Fruit fly (Drosophila melanogaster) whole organism, wandering third instar larva: ENCODE data around the gene Hsp70Ab.

Experiments used
- Abd-B ChIP-seq: fragments of >200 bp; optimal IDR thresholded peaks from 2 replicates; lab custom pipeline; 2017; ENCODE audit warnings: missing biosample characterization, missing genetic modification characterization
- CG32264 ChIP-seq: fragments of 200-800 bp; sonication (Bioruptor generic); optimal IDR thresholded peaks from 2 replicates; lab custom pipeline; 2016; ENCODE audit warnings: missing biosample characterization, missing genetic modification characterization
- CG9705 ChIP-seq: fragments of 200-800 bp; sonication (Bioruptor generic); optimal IDR thresholded peaks from 2 replicates; lab custom pipeline; 2018; ENCODE audit warnings: missing biosample characterization, mild to moderate bottlenecking, missing genetic modification characterization
- CrebA ChIP-seq: fragments of 200-800 bp; sonication (Bioruptor generic); optimal IDR thresholded peaks from 2 replicates; lab custom pipeline; 2016; ENCODE audit warnings: missing biosample characterization, mild to moderate bottlenecking, missing genetic modification characterization, borderline replicate concordance
- Dfd ChIP-seq: fragments of >200 bp; optimal IDR thresholded peaks from 2 replicates; lab custom pipeline; 2017; ENCODE audit warnings: missing biosample characterization, missing genetic modification characterization
- Dif ChIP-seq: fragments of 200-275, 200-300 bp; sonication (Bioruptor generic); optimal IDR thresholded peaks from 2 replicates; lab custom pipeline; 2018; ENCODE audit warnings: missing biosample characterization, missing genetic modification characterization; ENCODE audit not compliant: partially characterized antibody
- GATAd ChIP-seq: sonication (Bioruptor generic); optimal IDR thresholded peaks from 2 replicates; lab custom pipeline; 2016; ENCODE audit warnings: missing biosample characterization, missing genetic modification characterization
- HLH106 ChIP-seq: fragments of 200-800 bp; optimal IDR thresholded peaks from 3 replicates; lab custom pipeline; 2019; ENCODE audit warnings: missing biosample characterization, mild to moderate bottlenecking, missing genetic modification characterization, moderate library complexity
- Hnf4 ChIP-seq: fragments of 200-800 bp; sonication (Bioruptor generic); optimal IDR thresholded peaks from 2 replicates; lab custom pipeline; 2016; ENCODE audit warnings: missing biosample characterization, mild to moderate bottlenecking, missing genetic modification characterization
- Hr78 ChIP-seq: fragments of >200 bp; optimal IDR thresholded peaks from 2 replicates; lab custom pipeline; 2017; ENCODE audit warnings: missing biosample characterization, missing genetic modification characterization
- Hr83 ChIP-seq: fragments of 200-300 bp; sonication (Bioruptor generic); optimal IDR thresholded peaks from 2 replicates; lab custom pipeline; 2016; ENCODE audit warnings: missing biosample characterization, mild to moderate bottlenecking, missing genetic modification characterization, moderate library complexity; ENCODE audit not compliant: poor library complexity, severe bottlenecking
- Jra ChIP-seq: sonication (Bioruptor generic); optimal IDR thresholded peaks from 2 replicates; lab custom pipeline; 2016; ENCODE audit warnings: missing biosample characterization, missing genetic modification characterization
- Mio ChIP-seq: sonication (Bioruptor generic); optimal IDR thresholded peaks from 2 replicates; lab custom pipeline; 2016; ENCODE audit warnings: missing biosample characterization, missing genetic modification characterization
- Myc ChIP-seq: fragments of >200 bp; optimal IDR thresholded peaks from 2 replicates; lab custom pipeline; 2017
- OdsH ChIP-seq: fragments of 200-800 bp; sonication (Bioruptor generic); optimal IDR thresholded peaks from 2 replicates; lab custom pipeline; 2016; ENCODE audit warnings: missing biosample characterization, mild to moderate bottlenecking, missing genetic modification characterization
- Rel ChIP-seq, 2 experiments: fragments of 200-800 bp; sonication (Bioruptor generic) in 1 of 2; optimal IDR thresholded peaks; 2 replicates in 1 of 2; 3 replicates in 1 of 2; lab custom pipeline; 2016 to 2019; ENCODE audit warnings: mild to moderate bottlenecking in 2 of 2, missing biosample characterization in 2 of 2, missing genetic modification characterization in 2 of 2, moderate library complexity in 1 of 2
- Sp1 ChIP-seq: fragments of 200-800 bp; sonication (Bioruptor generic); optimal IDR thresholded peaks from 3 replicates; lab custom pipeline; 2019; ENCODE audit warnings: missing biosample characterization, mild to moderate bottlenecking, missing genetic modification characterization, moderate library complexity
- br ChIP-seq: fragments of 200-800 bp; sonication (Bioruptor generic); optimal IDR thresholded peaks from 2 replicates; lab custom pipeline; 2016; ENCODE audit warnings: missing biosample characterization, missing genetic modification characterization
- dl ChIP-seq, 2 experiments: fragments of 175-275, 200-275 bp in 1 of 2; fragments of 200-275 bp in 1 of 2; sonication (Bioruptor generic); optimal IDR thresholded peaks; lab custom pipeline; 2018; ENCODE audit warnings: mild to moderate bottlenecking in 2 of 2, missing biosample characterization in 2 of 2, missing genetic modification characterization in 2 of 2, moderate library complexity in 2 of 2; ENCODE audit not compliant: partially characterized antibody in 2 of 2, insufficient read depth in 1 of 2
- dsf ChIP-seq: sonication (Bioruptor generic); optimal IDR thresholded peaks from 2 replicates; lab custom pipeline; 2016; ENCODE audit warnings: missing biosample characterization, missing genetic modification characterization, borderline replicate concordance
- ey ChIP-seq: fragments of 200-800 bp; sonication (Bioruptor generic); optimal IDR thresholded peaks from 2 replicates; lab custom pipeline; 2016; ENCODE audit warnings: missing biosample characterization, missing genetic modification characterization
- foxo ChIP-seq, 2 experiments: fragments of 200-800 bp; sonication (Bioruptor generic); optimal IDR thresholded peaks; 2 replicates in 1 of 2; 3 replicates in 1 of 2; lab custom pipeline; 2016 to 2017; ENCODE audit warnings: missing biosample characterization in 2 of 2, missing genetic modification characterization in 2 of 2
- fru ChIP-seq: fragments of 200-800 bp; sonication (Bioruptor generic); optimal IDR thresholded peaks from 3 replicates; lab custom pipeline; 2016; ENCODE audit warnings: missing biosample characterization, mild to moderate bottlenecking, missing genetic modification characterization
- h ChIP-seq: fragments of 200-800 bp; sonication (Bioruptor generic); optimal IDR thresholded peaks from 3 replicates; lab custom pipeline; 2016; ENCODE audit warnings: missing biosample characterization, mild to moderate bottlenecking, missing genetic modification characterization
- jim ChIP-seq: fragments of 175-275, 200-325 bp; sonication (Bioruptor generic); optimal IDR thresholded peaks from 2 replicates; lab custom pipeline; 2016; ENCODE audit warnings: missing biosample characterization, mild to moderate bottlenecking, missing genetic modification characterization
- lola ChIP-seq: fragments of >200 bp; optimal IDR thresholded peaks from 2 replicates; lab custom pipeline; 2017; ENCODE audit warnings: missing biosample characterization, missing genetic modification characterization
- pan ChIP-seq: fragments of >200 bp; optimal IDR thresholded peaks from 2 replicates; lab custom pipeline; 2017
- psq ChIP-seq: fragments of 200-800 bp; sonication (Bioruptor generic); optimal IDR thresholded peaks from 3 replicates; lab custom pipeline; 2017; ENCODE audit warnings: missing biosample characterization, mild to moderate bottlenecking, missing genetic modification characterization, moderate library complexity
- rgr ChIP-seq: fragments of 200-800 bp; sonication (Bioruptor generic); optimal IDR thresholded peaks from 3 replicates; lab custom pipeline; 2016; ENCODE audit warnings: missing biosample characterization, mild to moderate bottlenecking, missing genetic modification characterization
- sage ChIP-seq: fragments of 200-800 bp; sonication (Bioruptor generic); optimal IDR thresholded peaks from 2 replicates; lab custom pipeline; 2016; ENCODE audit warnings: missing biosample characterization, mild to moderate bottlenecking, missing genetic modification characterization
- sv ChIP-seq: fragments of 200-800 bp; sonication (Bioruptor generic); optimal IDR thresholded peaks from 3 replicates; lab custom pipeline; 2016; ENCODE audit warnings: missing biosample characterization, missing genetic modification characterization
- tai ChIP-seq: sonication (Bioruptor generic); optimal IDR thresholded peaks from 2 replicates; lab custom pipeline; 2016; ENCODE audit warnings: missing biosample characterization, missing genetic modification characterization
- woc ChIP-seq: sonication (Bioruptor generic); optimal IDR thresholded peaks from 2 replicates; lab custom pipeline; 2016; ENCODE audit warnings: missing biosample characterization, mild to moderate bottlenecking, missing genetic modification characterization

The Hsp70Ab gene

DNA sequence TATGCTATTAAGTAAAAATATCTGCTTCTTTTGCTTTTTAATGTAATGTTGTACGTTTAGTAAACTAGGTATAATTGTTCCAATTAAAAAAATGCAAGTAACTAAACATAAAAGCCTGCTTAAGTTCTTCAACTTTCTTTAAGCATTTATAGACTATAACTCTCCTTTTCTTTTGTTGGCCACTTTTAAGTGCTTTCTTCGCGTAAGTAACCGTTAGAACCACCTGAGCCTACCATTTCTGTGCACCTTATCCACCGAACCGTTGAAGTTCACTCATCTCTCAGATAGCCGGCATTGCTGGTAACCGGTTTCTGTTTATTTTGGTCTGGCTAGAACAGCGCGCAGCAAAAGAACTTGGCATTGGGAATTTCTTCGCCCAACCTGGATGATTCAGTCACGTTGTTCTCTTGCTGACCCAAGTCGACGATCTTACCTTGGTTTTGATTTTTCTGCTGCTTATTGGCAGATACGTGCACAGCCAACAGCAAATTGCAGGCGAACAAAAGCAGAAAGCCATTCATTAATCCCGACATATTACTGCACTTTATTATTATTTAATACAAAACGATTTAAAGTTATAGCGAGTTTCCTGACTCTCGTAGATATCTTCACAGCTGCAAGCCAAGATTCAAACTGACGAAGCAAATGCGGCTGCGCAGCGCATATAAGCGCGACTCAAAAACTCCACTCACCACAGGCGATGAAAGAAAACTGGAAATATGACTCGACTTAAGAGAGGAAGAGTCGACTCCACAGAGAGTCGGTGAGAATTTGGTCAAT lies 18.4 kb downstream of the Hsp70Ab start, which contains the start of gene CG10005:
CG10005 (minus strand) TSS at position 642 of the 780 bp plus-strand sequence.
- TF ChIP-seq fru = peak; percentile 44
- TF ChIP-seq Sp1 (GFP tag; lab: Kevin White, UChicago) = peak; percentile 11
- no peak for TF ChIP-seq foxo (GFP tag; optimal IDR thresholded peaks at IDR 0.05; lab: Kevin White, UChicago)
- no peak for TF ChIP-seq Hnf4 (GFP tag; lab: Kevin White, UChicago)
- TF ChIP-seq dsf (GFP tag; lab: Kevin White, UChicago) = no peak
- peak; percentile 0 for TF ChIP-seq br (GFP tag; lab: Kevin White, UChicago)
- peak; percentile 19 to 45 for TF ChIP-seq dl (GFP tag; optimal IDR thresholded peaks at IDR 0.05; lab: Kevin White, UChicago; ENCODE audit: insufficient read depth in 1 of 2, partially characterized antibody in 2 of 2)
- no peak for TF ChIP-seq CrebA
- TF ChIP-seq Rel (GFP tag; optimal IDR thresholded peaks at IDR 0.05; lab: Kevin White, UChicago) = no peak
- TF ChIP-seq Rel (tag; optimal IDR thresholded peaks at IDR 0.05; lab: Kevin White, UChicago) = peak; percentile 3
- no peak for TF ChIP-seq jim (GFP tag; lab: Kevin White, UChicago)
- no peak for TF ChIP-seq sv (GFP tag; lab: Kevin White, UChicago)
- TF ChIP-seq Dif (GFP tag; lab: Kevin White, UChicago) = peak; percentile 71
- TF ChIP-seq CG32264 (GFP tag; lab: Kevin White, UChicago) = no peak
- TF ChIP-seq pan (lab: Kevin White, UChicago) = no peak

dm6 chr3R:11977336-11977678 lies 19.0 kb downstream of the Hsp70Ab start:
- TF ChIP-seq Jra (GFP tag; lab: Kevin White, UChicago) = no peak
- no peak for TF ChIP-seq dsf (GFP tag; lab: Kevin White, UChicago)
- no peak for TF ChIP-seq CG9705 (GFP tag; lab: Kevin White, UChicago)
- no peak for TF ChIP-seq br (GFP tag; lab: Kevin White, UChicago)
- TF ChIP-seq Dif (GFP tag; lab: Kevin White, UChicago) = no peak
- no peak for TF ChIP-seq tai
- no peak for TF ChIP-seq Mio (GFP tag; lab: Kevin White, UChicago)
- TF ChIP-seq Dfd (GFP tag; lab: Kevin White, UChicago) = no peak
- TF ChIP-seq CG32264 (GFP tag; lab: Kevin White, UChicago) = no peak
- no peak for TF ChIP-seq foxo (GFP tag; optimal IDR thresholded peaks at IDR 0.05; lab: Kevin White, UChicago)
- TF ChIP-seq Hr78 (GFP tag; lab: Kevin White, UChicago) = no peak
- TF ChIP-seq Hnf4 (GFP tag; lab: Kevin White, UChicago) = no peak
- TF ChIP-seq dl (GFP tag; optimal IDR thresholded peaks at IDR 0.05; lab: Kevin White, UChicago; ENCODE audit: insufficient read depth in 1 of 2, partially characterized antibody in 2 of 2) = no peak

DNA sequence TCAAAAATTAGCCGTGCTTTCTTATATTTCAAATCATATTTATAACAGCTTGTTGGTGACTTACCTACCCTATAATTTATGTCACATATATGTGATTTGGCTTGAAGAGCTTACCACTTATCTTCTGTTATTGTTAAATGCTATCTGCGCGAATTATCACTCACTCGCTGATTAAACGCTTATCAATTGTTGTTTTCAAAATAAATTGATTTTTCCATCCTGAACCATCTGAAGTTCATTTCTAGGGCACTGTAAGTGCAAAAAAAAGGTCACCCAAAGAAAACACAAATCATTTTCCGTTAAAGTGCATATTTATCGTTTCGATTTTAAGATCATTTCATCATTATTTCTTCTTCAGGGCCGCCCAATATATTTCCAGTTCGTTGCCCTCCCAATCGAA lies 19.9 kb downstream of the Hsp70Ab start:
- TF ChIP-seq lola (GFP tag; lab: Kevin White, UChicago) (no peak), rgr (GFP tag; lab: Kevin White, UChicago) (no peak), psq (GFP tag; lab: Kevin White, UChicago) (no peak), br (GFP tag; lab: Kevin White, UChicago) (no peak), jim (GFP tag; lab: Kevin White, UChicago) (no peak), dsf (GFP tag; lab: Kevin White, UChicago) (no peak), Hnf4 (GFP tag; lab: Kevin White, UChicago) (no peak), OdsH (no peak), pan (lab: Kevin White, UChicago) (no peak), sv (GFP tag; lab: Kevin White, UChicago) (no peak), Rel (GFP tag; optimal IDR thresholded peaks at IDR 0.05; lab: Kevin White, UChicago) (no peak), Rel (tag; optimal IDR thresholded peaks at IDR 0.05; lab: Kevin White, UChicago) (no peak), Dfd (GFP tag; lab: Kevin White, UChicago) (no peak), sage (no peak), dl (GFP tag; optimal IDR thresholded peaks at IDR 0.05; lab: Kevin White, UChicago; ENCODE audit: insufficient read depth in 1 of 2, partially characterized antibody in 2 of 2) (no peak)

- no peak for TF ChIP-seq CrebA
- no peak for TF ChIP-seq GATAd (GFP tag; lab: Kevin White, UChicago)
- no peak for TF ChIP-seq Myc (lab: Kevin White, UChicago)
- peak in 1 of 2 experiments; percentile 69 for TF ChIP-seq foxo (GFP tag; optimal IDR thresholded peaks at IDR 0.05; lab: Kevin White, UChicago)
- TF ChIP-seq sage = no peak
- TF ChIP-seq Hr83 = no peak
- TF ChIP-seq woc (GFP tag; lab: Kevin White, UChicago) = peak; percentile 25
- TF ChIP-seq dl (GFP tag; optimal IDR thresholded peaks at IDR 0.05; lab: Kevin White, UChicago; ENCODE audit: insufficient read depth in 1 of 2, partially characterized antibody in 2 of 2) = peak in 1 of 2 experiments; percentile 1
- TF ChIP-seq Hnf4 (GFP tag; lab: Kevin White, UChicago) = peak; percentile 31
- TF ChIP-seq ey (GFP tag; lab: Kevin White, UChicago) = peak; percentile 41
- peak; percentile 56 for TF ChIP-seq HLH106
- TF ChIP-seq Dif (GFP tag; lab: Kevin White, UChicago) = peak; percentile 10
- no peak for TF ChIP-seq Abd-B
- no peak for TF ChIP-seq CG32264 (GFP tag; lab: Kevin White, UChicago)
- TF ChIP-seq fru = peak; percentile 66
- TF ChIP-seq sv (GFP tag; lab: Kevin White, UChicago) = no peak
- peak; percentile 65 for TF ChIP-seq h (GFP tag; lab: Kevin White, UChicago)
- TF ChIP-seq OdsH = peak; percentile 56
- TF ChIP-seq pan (lab: Kevin White, UChicago) = no peak
- TF ChIP-seq Jra (GFP tag; lab: Kevin White, UChicago) = no peak
- peak; percentile 31 for TF ChIP-seq br (GFP tag; lab: Kevin White, UChicago)
- TF ChIP-seq psq (GFP tag; lab: Kevin White, UChicago) = peak; percentile 29
- peak; percentile 33 for TF ChIP-seq Sp1 (GFP tag; lab: Kevin White, UChicago)
- TF ChIP-seq lola (GFP tag; lab: Kevin White, UChicago) = no peak
- TF ChIP-seq rgr (GFP tag; lab: Kevin White, UChicago) = peak; percentile 64
- no peak for TF ChIP-seq Hr78 (GFP tag; lab: Kevin White, UChicago)
Measured at dm6 chr3R:11979879-11980571, 21.7 kb downstream of the Hsp70Ab start, which contains the start of gene CG18547. CG18547 (minus strand) TSS chr3R:11980390.
